Fruit fly (Drosophila melanogaster): ENCODE measurements around the gene CG7573.

Gene CG7573

DNA sequence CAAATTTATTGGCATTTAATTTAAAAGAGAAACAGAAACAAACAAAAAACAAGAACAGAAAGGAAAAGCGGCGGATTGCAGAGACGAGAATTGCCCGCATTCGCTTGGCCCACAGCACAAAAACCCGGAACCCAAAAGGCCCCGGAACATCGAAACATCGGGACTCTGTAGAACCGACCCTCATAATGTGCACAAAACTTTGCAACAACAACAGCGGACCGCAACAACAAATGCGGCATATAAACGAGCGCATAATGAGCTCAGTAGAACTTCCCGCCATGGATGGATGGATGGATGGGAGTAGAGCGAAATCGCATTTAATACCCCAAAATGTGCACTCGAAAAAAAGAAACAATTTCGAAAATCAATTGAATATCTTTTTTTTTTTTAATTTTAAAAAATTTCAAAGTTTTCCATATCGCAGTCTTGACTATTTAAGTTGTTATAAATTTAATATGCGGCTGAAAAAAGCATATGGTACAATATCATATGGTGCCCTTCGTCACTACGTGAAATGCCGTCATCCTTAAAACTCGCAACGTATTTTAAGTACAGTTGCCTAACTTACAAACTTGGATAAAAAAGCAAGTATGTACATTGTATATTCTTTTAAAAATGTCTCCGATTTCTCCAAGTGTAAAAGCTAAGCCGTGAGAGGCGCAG, 24.7 kb downstream of the CG7573 start:
- TF ChIP-seq OdsH (GFP tag; optimal IDR thresholded peaks at IDR 0.05) (peak; percentile 66), HLH106 (tag; optimal IDR thresholded peaks at IDR 0.05) (peak; percentile 42), GATAd (GFP tag; optimal IDR thresholded peaks at IDR 0.05) (no peak), ey (GFP tag; optimal IDR thresholded peaks at IDR 0.05) (peak; percentile 16), foxo (GFP tag; optimal IDR thresholded peaks at IDR 0.05) (peak in 1 of 2 experiments; percentile 62), dl (GFP tag; optimal IDR thresholded peaks at IDR 0.05; ENCODE audit: insufficient read depth in 1 of 2, partially characterized antibody in 2 of 2) (no peak), sage (GFP tag; optimal IDR thresholded peaks at IDR 0.05) (no peak), Hnf4 (GFP tag; optimal IDR thresholded peaks at IDR 0.05) (no peak), Jra (GFP tag; optimal IDR thresholded peaks at IDR 0.05) (no peak), h (GFP tag; optimal IDR thresholded peaks at IDR 0.05) (peak; percentile 56), psq (GFP tag; optimal IDR thresholded peaks at IDR 0.05) (peak; percentile 53), fru (GFP tag; optimal IDR thresholded peaks at IDR 0.05) (peak; percentile 49), dmrt93B (GFP tag; optimal IDR thresholded peaks at IDR 0.05) (peak; percentile 27), brk (GFP tag; optimal IDR thresholded peaks at IDR 0.05) (peak; percentile 60), br (GFP tag; optimal IDR thresholded peaks at IDR 0.05) (peak; percentile 7), Sp1 (GFP tag; optimal IDR thresholded peaks at IDR 0.05) (peak; percentile 54), rgr (GFP tag; optimal IDR thresholded peaks at IDR 0.05) (peak; percentile 63), sv (GFP tag; optimal IDR thresholded peaks at IDR 0.05) (peak; percentile 43)

DNA sequence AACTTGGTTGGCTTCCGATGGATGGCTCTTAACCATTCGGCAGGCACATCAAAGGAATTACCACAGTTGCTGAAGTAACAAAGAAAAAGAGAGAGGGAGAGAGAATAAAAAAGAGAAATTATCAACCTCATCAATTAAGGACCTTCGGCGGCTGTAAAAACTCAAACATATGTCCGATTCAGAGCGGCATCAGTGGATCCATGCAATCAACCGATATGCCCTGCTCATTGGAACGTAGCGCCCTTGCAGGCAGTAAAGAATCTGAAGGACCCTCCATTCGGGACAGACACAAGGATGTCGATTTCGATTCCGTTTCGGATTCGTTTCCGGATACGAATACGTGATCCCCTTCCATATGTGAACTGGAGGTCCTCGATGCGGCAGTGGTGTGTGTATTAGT, 26.1 kb downstream of the CG7573 start:
- no peak for TF ChIP-seq foxo (GFP tag; optimal IDR thresholded peaks at IDR 0.05)
- no peak for TF ChIP-seq Hr78 (GFP tag; optimal IDR thresholded peaks at IDR 0.05)
- TF ChIP-seq dl (GFP tag; optimal IDR thresholded peaks at IDR 0.05; ENCODE audit: insufficient read depth in 1 of 2, partially characterized antibody in 2 of 2), result no peak
- no peak for TF ChIP-seq Vsx2 (GFP tag; optimal IDR thresholded peaks at IDR 0.05; ENCODE audit: partially characterized antibody)
- TF ChIP-seq CrebA (GFP tag; optimal IDR thresholded peaks at IDR 0.05; ENCODE audit: borderline replicate concordance), result no peak
- no peak for TF ChIP-seq sv (GFP tag; optimal IDR thresholded peaks at IDR 0.05)
- TF ChIP-seq Dif (GFP tag; optimal IDR thresholded peaks at IDR 0.05; ENCODE audit: partially characterized antibody), result no peak
- no peak for TF ChIP-seq Sp1 (GFP tag; optimal IDR thresholded peaks at IDR 0.05)
- TF ChIP-seq ey (GFP tag; optimal IDR thresholded peaks at IDR 0.05), result no peak
- TF ChIP-seq Hr83 (GFP tag; optimal IDR thresholded peaks at IDR 0.05; ENCODE audit: poor library complexity, severe bottlenecking), result no peak
- TF ChIP-seq dsf (GFP tag; optimal IDR thresholded peaks at IDR 0.05; ENCODE audit: borderline replicate concordance), result no peak
- TF ChIP-seq rgr (GFP tag; optimal IDR thresholded peaks at IDR 0.05), result no peak
- no peak for TF ChIP-seq brk (GFP tag; optimal IDR thresholded peaks at IDR 0.05)
- TF ChIP-seq jim (GFP tag; optimal IDR thresholded peaks at IDR 0.05), result no peak
- no peak for TF ChIP-seq psq (GFP tag; optimal IDR thresholded peaks at IDR 0.05)
- TF ChIP-seq woc (GFP tag; optimal IDR thresholded peaks at IDR 0.05), result no peak
- no peak for TF ChIP-seq pan (optimal IDR thresholded peaks at IDR 0.05)
- TF ChIP-seq CG32264 (GFP tag; optimal IDR thresholded peaks at IDR 0.05), result no peak
- no peak for TF ChIP-seq Myc (optimal IDR thresholded peaks at IDR 0.05)

DNA sequence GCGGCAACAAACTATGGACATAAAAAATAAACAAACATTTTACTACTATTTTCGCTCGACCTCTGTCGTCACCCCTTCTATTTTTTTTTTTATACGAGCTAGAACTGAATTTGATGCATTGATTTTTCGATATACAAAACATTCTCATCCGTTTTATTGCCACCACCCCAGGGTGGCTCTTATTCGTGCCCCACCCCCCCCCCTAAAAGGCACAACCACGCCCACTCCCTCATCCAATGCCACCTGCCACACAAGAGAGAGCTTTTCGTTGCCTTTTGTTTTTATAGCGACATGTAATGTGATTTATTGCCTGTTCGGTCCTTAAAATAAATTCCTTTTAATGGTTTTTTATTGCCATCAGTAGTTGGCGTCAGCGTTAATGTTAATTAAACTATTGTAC, 27.7 kb downstream of the CG7573 start:
- TF ChIP-seq Rel (GFP tag; optimal IDR thresholded peaks at IDR 0.05) (no peak), Rel (tag; optimal IDR thresholded peaks at IDR 0.05) (no peak), sv (GFP tag; optimal IDR thresholded peaks at IDR 0.05) (no peak), ey (GFP tag; optimal IDR thresholded peaks at IDR 0.05) (no peak), usp (GFP tag; optimal IDR thresholded peaks at IDR 0.05) (no peak), Abd-B (GFP tag; optimal IDR thresholded peaks at IDR 0.05) (no peak), foxo (GFP tag; optimal IDR thresholded peaks at IDR 0.05) (no peak), tai (GFP tag; optimal IDR thresholded peaks at IDR 0.05) (no peak), dmrt93B (GFP tag; optimal IDR thresholded peaks at IDR 0.05) (no peak), Hr78 (GFP tag; optimal IDR thresholded peaks at IDR 0.05) (no peak), dl (GFP tag; optimal IDR thresholded peaks at IDR 0.05; ENCODE audit: insufficient read depth in 1 of 2, partially characterized antibody in 2 of 2) (no peak), Mio (GFP tag; optimal IDR thresholded peaks at IDR 0.05) (no peak), lola (GFP tag; optimal IDR thresholded peaks at IDR 0.05) (no peak), Dif (GFP tag; optimal IDR thresholded peaks at IDR 0.05; ENCODE audit: partially characterized antibody) (no peak), woc (GFP tag; optimal IDR thresholded peaks at IDR 0.05) (no peak)
